Fruit fly (Drosophila melanogaster) whole organism, embryonic: Measurements from ENCODE around the gene CG45544.
A peak's percentile ranks its signal among the peaks of the same experiment; 100 is the strongest.

Experiments
- Atf3 ChIP-seq: fragments of 200-800 bp; sonication (Bioruptor generic); optimal IDR thresholded peaks from 3 replicates; lab custom pipeline; 2016; ENCODE audit warnings: missing biosample characterization, missing genetic modification characterization
- Atf6 ChIP-seq: fragments of 200-800 bp; sonication (Bioruptor generic); IDR thresholded peaks from 2 replicates; pipeline ENCODE4 v1.3.6; 2022; ENCODE audit warnings: missing biosample characterization, missing genetic modification characterization
- BEAF-32 ChIP-seq: fragments of 200-800 bp; sonication (Bioruptor generic); optimal IDR thresholded peaks from 3 replicates; lab custom pipeline; 2017; ENCODE audit warnings: missing biosample characterization, missing genetic modification characterization, mild to moderate bottlenecking, moderate library complexity, missing genetic modification reagents
- CG10959 ChIP-seq: fragments of 200-800 bp; sonication (Bioruptor generic); IDR thresholded peaks from 2 replicates; pipeline ENCODE4 v1.3.6; 2022; ENCODE audit warnings: missing biosample characterization, missing genetic modification characterization
- CG11723 ChIP-seq: fragments of 200-800 bp; sonication (Bioruptor generic); optimal IDR thresholded peaks from 2 replicates; lab custom pipeline; 2017; ENCODE audit warnings: missing biosample characterization, mild to moderate bottlenecking, missing genetic modification characterization
- CG15269 ChIP-seq: fragments of 200-800 bp; sonication (Bioruptor generic); optimal IDR thresholded peaks from 2 replicates; lab custom pipeline; 2018; ENCODE audit warnings: missing biosample characterization, mild to moderate bottlenecking, missing genetic modification characterization, moderate library complexity
- CG1529 ChIP-seq: fragments of 200-800 bp; sonication (Bioruptor generic); optimal IDR thresholded peaks from 3 replicates; lab custom pipeline; 2018; ENCODE audit warnings: missing biosample characterization, missing genetic modification characterization
- CG15696 ChIP-seq: fragments of 200-800 bp; sonication (Bioruptor generic); optimal IDR thresholded peaks from 2 replicates; lab custom pipeline; 2019; ENCODE audit warnings: missing biosample characterization, mild to moderate bottlenecking, missing genetic modification characterization, moderate library complexity
- CG17186 ChIP-seq: fragments of 200-800 bp; sonication (Bioruptor generic); optimal IDR thresholded peaks from 3 replicates; lab custom pipeline; 2017; ENCODE audit warnings: missing biosample characterization, missing genetic modification reagents, missing genetic modification characterization
- CG18262 ChIP-seq: fragments of 200-800 bp; optimal IDR thresholded peaks from 3 replicates; lab custom pipeline; 2019; ENCODE audit warnings: missing biosample characterization, mild to moderate bottlenecking, missing genetic modification characterization, moderate library complexity
- CG18476 ChIP-seq: fragments of 200-800 bp; sonication (Bioruptor generic); optimal IDR thresholded peaks from 2 replicates; lab custom pipeline; 2016; ENCODE audit warnings: missing biosample characterization, mild to moderate bottlenecking, missing genetic modification characterization
- CG31224 ChIP-seq: fragments of 200-800 bp; sonication (Bioruptor generic); IDR thresholded peaks from 2 replicates; pipeline ENCODE4 v1.3.6; 2022; ENCODE audit warnings: missing biosample characterization, missing genetic modification characterization
- CG4404 ChIP-seq: fragments of 200-800 bp; sonication (Bioruptor generic); IDR thresholded peaks from 2 replicates; pipeline ENCODE4 v1.3.6; 2022; ENCODE audit warnings: missing biosample characterization, missing genetic modification characterization
- CG5245 ChIP-seq: fragments of 200-800 bp; sonication (Bioruptor generic); optimal IDR thresholded peaks from 3 replicates; lab custom pipeline; 2016; ENCODE audit warnings: missing biosample characterization, missing genetic modification characterization
- CG6854 ChIP-seq: fragments of 200-800 bp; sonication (Bioruptor generic); optimal IDR thresholded peaks from 3 replicates; lab custom pipeline; 2017; ENCODE audit warnings: missing biosample characterization, mild to moderate bottlenecking, missing genetic modification characterization
- CG8290 ChIP-seq, 3 experiments: fragments of 200-800 bp; sonication (Bioruptor generic); optimal IDR thresholded peaks; 2 replicates each; lab custom pipeline; 2016 to 2019; ENCODE audit warnings: missing biosample characterization in 3 of 3, missing genetic modification characterization in 3 of 3, mild to moderate bottlenecking in 2 of 3, moderate library complexity in 1 of 3
- CG8765 ChIP-seq: fragments of 200-800 bp; sonication (Bioruptor generic); IDR thresholded peaks from 2 replicates; pipeline ENCODE4 v1.3.6; 2022; ENCODE audit warnings: missing biosample characterization, missing genetic modification characterization
- CG9727 ChIP-seq: fragments of 200-800 bp; sonication (Bioruptor generic); optimal IDR thresholded peaks from 3 replicates; lab custom pipeline; 2017; ENCODE audit warnings: missing biosample characterization, mild to moderate bottlenecking, missing genetic modification characterization
- CHES-1-like ChIP-seq: fragments of 200-800 bp; sonication (Bioruptor generic); optimal IDR thresholded peaks from 2 replicates; lab custom pipeline; 2016; ENCODE audit warnings: missing biosample characterization, missing genetic modification characterization
- Chrac-16 ChIP-seq: fragments of 200-800 bp; sonication (Bioruptor generic); optimal IDR thresholded peaks from 3 replicates; lab custom pipeline; 2016; ENCODE audit warnings: missing biosample characterization, missing genetic modification characterization
- CoRest ChIP-seq: fragments of 200-800 bp; sonication (Bioruptor generic); optimal IDR thresholded peaks from 3 replicates; lab custom pipeline; 2018; ENCODE audit warnings: missing biosample characterization, mild to moderate bottlenecking, missing genetic modification characterization, moderate library complexity
- Dp ChIP-seq: fragments of 200-800 bp; sonication (Bioruptor generic); optimal IDR thresholded peaks from 2 replicates; lab custom pipeline; 2018; ENCODE audit warnings: missing biosample characterization, mild to moderate bottlenecking, missing genetic modification characterization, moderate library complexity
- ERR ChIP-seq: fragments of 200-800 bp; sonication (Bioruptor generic); optimal IDR thresholded peaks from 2 replicates; lab custom pipeline; 2016; ENCODE audit warnings: missing biosample characterization, missing genetic modification characterization
- Fer2 ChIP-seq: fragments of 200-800 bp; sonication (Bioruptor generic); optimal IDR thresholded peaks from 2 replicates; lab custom pipeline; 2018; ENCODE audit warnings: missing biosample characterization, mild to moderate bottlenecking, missing genetic modification characterization, moderate library complexity
- Neu2 ChIP-seq: fragments of 200-800 bp; sonication (Bioruptor generic); optimal IDR thresholded peaks from 3 replicates; lab custom pipeline; 2016; ENCODE audit warnings: missing biosample characterization, missing genetic modification characterization, borderline replicate concordance
- Oli ChIP-seq: fragments of 200-800 bp; sonication (Bioruptor generic); optimal IDR thresholded peaks from 2 replicates; lab custom pipeline; 2018; ENCODE audit warnings: missing biosample characterization, mild to moderate bottlenecking, missing genetic modification characterization, moderate library complexity
- Pdp1 ChIP-seq, 2 experiments: fragments of 200-800 bp; sonication (Bioruptor generic); optimal IDR thresholded peaks; 3 replicates each; lab custom pipeline; 2016; ENCODE audit warnings: missing biosample characterization in 2 of 2, missing genetic modification characterization in 2 of 2, mild to moderate bottlenecking in 1 of 2, moderate library complexity in 1 of 2
- Ptx1 ChIP-seq: fragments of 200-800 bp; sonication (Bioruptor generic); IDR thresholded peaks from 2 replicates; pipeline ENCODE4 v1.3.6; 2022; ENCODE audit warnings: missing biosample characterization, missing genetic modification characterization
- Ravus ChIP-seq: fragments of 200-800 bp; sonication (Bioruptor generic); IDR thresholded peaks from 2 replicates; pipeline ENCODE4 v1.3.6; 2022; ENCODE audit warnings: missing biosample characterization, missing genetic modification characterization
- Rx ChIP-seq: fragments of 200-800 bp; sonication (Bioruptor generic); IDR thresholded peaks from 2 replicates; pipeline ENCODE4 v1.3.6; 2022; ENCODE audit warnings: missing biosample characterization, missing genetic modification characterization
- Sox102F ChIP-seq: fragments of 200-800 bp; sonication (Bioruptor generic); optimal IDR thresholded peaks from 2 replicates; lab custom pipeline; 2018; ENCODE audit warnings: missing biosample characterization, mild to moderate bottlenecking, missing genetic modification characterization, moderate library complexity
- al ChIP-seq: fragments of 200-800 bp; sonication (Bioruptor generic); IDR thresholded peaks from 2 replicates; pipeline ENCODE4 v1.3.6; 2022; ENCODE audit warnings: missing biosample characterization, missing genetic modification characterization
- bowl ChIP-seq: fragments of 200-800 bp; sonication (Bioruptor generic); IDR thresholded peaks from 2 replicates; pipeline ENCODE4 v1.3.6; 2022; ENCODE audit warnings: missing biosample characterization, missing genetic modification characterization
- bsh ChIP-seq, 2 experiments: fragments of 200-800 bp; sonication (Bioruptor generic); optimal IDR thresholded peaks; 2 replicates each; lab custom pipeline; 2017 to 2018; ENCODE audit warnings: mild to moderate bottlenecking in 2 of 2, missing biosample characterization in 2 of 2, missing genetic modification characterization in 2 of 2, moderate library complexity in 1 of 2
- cad ChIP-seq: fragments of >200 bp; optimal IDR thresholded peaks from 2 replicates; lab custom pipeline; 2017; ENCODE audit warnings: missing biosample characterization, missing genetic modification characterization
- cas ChIP-seq: fragments of 200-800 bp; sonication (Bioruptor generic); IDR thresholded peaks from 2 replicates; pipeline ENCODE4 v1.3.6; 2022; ENCODE audit warnings: missing biosample characterization, missing genetic modification characterization
- disco-r ChIP-seq: fragments of 200-800 bp; sonication (Bioruptor generic); optimal IDR thresholded peaks from 2 replicates; lab custom pipeline; 2016; ENCODE audit warnings: missing biosample characterization, missing genetic modification characterization
- eyg ChIP-seq: fragments of 200-800 bp; sonication (Bioruptor generic); optimal IDR thresholded peaks from 3 replicates; lab custom pipeline; 2016; ENCODE audit warnings: missing biosample characterization, missing genetic modification characterization
- gt ChIP-seq: fragments of 200-800 bp; sonication (Bioruptor generic); IDR thresholded peaks from 2 replicates; pipeline ENCODE4 v1.3.6; 2022; ENCODE audit warnings: missing biosample characterization, missing genetic modification characterization
- jigr1 ChIP-seq: fragments of 200-800 bp; sonication (Bioruptor generic); IDR thresholded peaks from 3 replicates; pipeline ENCODE4 v1.3.6; 2022; ENCODE audit warnings: missing biosample characterization, missing genetic modification characterization
- lmd ChIP-seq: fragments of 200-800 bp; sonication (Bioruptor generic); IDR thresholded peaks from 2 replicates; pipeline ENCODE4 v1.3.6; 2022; ENCODE audit warnings: missing biosample characterization, missing genetic modification characterization
- luna ChIP-seq: fragments of 200-800 bp; sonication (Bioruptor generic); optimal IDR thresholded peaks from 2 replicates; lab custom pipeline; 2016; ENCODE audit warnings: missing biosample characterization, missing genetic modification characterization
- mam ChIP-seq: fragments of 200-800 bp; sonication (Bioruptor generic); optimal IDR thresholded peaks from 3 replicates; lab custom pipeline; 2016; ENCODE audit warnings: missing biosample characterization, missing genetic modification characterization
- nerfin-2 ChIP-seq: fragments of 200-800 bp; sonication (Bioruptor generic); IDR thresholded peaks from 2 replicates; pipeline ENCODE4 v1.3.6; 2022; ENCODE audit warnings: missing biosample characterization, missing genetic modification characterization; ENCODE audit not compliant: partially characterized antibody
- nmo ChIP-seq: fragments of 200-800 bp; sonication (Bioruptor generic); optimal IDR thresholded peaks from 2 replicates; lab custom pipeline; 2018; ENCODE audit warnings: missing biosample characterization, mild to moderate bottlenecking, missing genetic modification characterization, moderate library complexity
- phol ChIP-seq: fragments of 200-800 bp; sonication (Bioruptor generic); optimal IDR thresholded peaks from 3 replicates; lab custom pipeline; 2018; ENCODE audit warnings: missing biosample characterization, mild to moderate bottlenecking, missing genetic modification characterization, moderate library complexity
- prd ChIP-seq, 3 experiments: fragments of >200 bp in 2 of 3; fragments of 200-800 bp in 1 of 3; sonication (Bioruptor generic) in 1 of 3; optimal IDR thresholded peaks in 2 of 3; IDR thresholded peaks in 1 of 3; 2 replicates in 2 of 3; 3 replicates in 1 of 3; pipeline versions ENCODE4 v1.3.6 to Lab custom; 2017 to 2022; ENCODE audit warnings: missing biosample characterization in 1 of 3, missing genetic modification characterization in 1 of 3
- ro ChIP-seq: fragments of 200-800 bp; sonication (Bioruptor generic); IDR thresholded peaks from 2 replicates; pipeline ENCODE4 v1.3.6; 2022; ENCODE audit warnings: missing biosample characterization, missing genetic modification characterization
- sens-2 ChIP-seq: fragments of 200-800 bp; sonication (Bioruptor generic); IDR thresholded peaks from 2 replicates; pipeline ENCODE4 v1.3.6; 2022; ENCODE audit warnings: missing biosample characterization, missing genetic modification characterization
- tx ChIP-seq: fragments of 200-800 bp; sonication (Bioruptor generic); optimal IDR thresholded peaks from 2 replicates; lab custom pipeline; 2016; ENCODE audit warnings: missing biosample characterization, missing genetic modification characterization
- yki ChIP-seq: fragments of >200 bp; optimal IDR thresholded peaks from 3 replicates; lab custom pipeline; 2018

The CG45544 gene

dm6 chr3R:29277009-29277408, 20.7 kb downstream of the CG45544 start (continued):
- TF ChIP-seq Ptx1 (GFP tag; lab: Robert Waterston, UW) (0 out of 2 replicates have a peak, but pooled peaks have one; percentile 7), Atf3 (GFP tag; lab: Kevin White, UChicago) (peak; percentile 41), lmd (GFP tag; lab: Robert Waterston, UW) (peak; percentile 38; the same call in 1 of the 2 replicates), phol (peak; percentile 37), Neu2 (GFP tag; lab: Kevin White, UChicago) (no peak), CG5245 (GFP tag; lab: Kevin White, UChicago) (no peak), Fer2 (tag; lab: Kevin White, UChicago) (no peak), CG8290 (GFP tag; optimal IDR thresholded peaks at IDR 0.05; lab: Kevin White, UChicago) (no peak), CG8290 (tag; optimal IDR thresholded peaks at IDR 0.05; lab: Kevin White, UChicago) (no peak), Dp (GFP tag; lab: Kevin White, UChicago) (no peak), Chrac-16 (GFP tag; lab: Kevin White, UChicago) (peak; percentile 54), Sox102F (GFP tag; lab: Kevin White, UChicago) (peak; percentile 15), sens-2 (GFP tag; lab: Robert Waterston, UW) (no peak), CG9727 (peak; percentile 40), CG6854 (GFP tag; lab: Kevin White, UChicago) (no peak), cas (GFP tag; lab: Robert Waterston, UW) (no peak), CG18476 (no peak), CG31224 (GFP tag; lab: Robert Waterston, UW) (no peak), ERR (GFP tag; lab: Kevin White, UChicago) (no peak), bsh (GFP tag; optimal IDR thresholded peaks at IDR 0.05; lab: Kevin White, UChicago) (peak; percentile 67 to 69), CG1529 (GFP tag; lab: Kevin White, UChicago) (no peak), bowl (no peak), CHES-1-like (no peak), tx (GFP tag; lab: Kevin White, UChicago) (no peak), CG18262 (tag; lab: Kevin White, UChicago) (peak; percentile 51), Pdp1 (GFP tag; optimal IDR thresholded peaks at IDR 0.05; lab: Kevin White, UChicago) (peak in 1 of 2 experiments; percentile 13), CG15269 (tag; lab: Kevin White, UChicago) (no peak), al (GFP tag; lab: Robert Waterston, UW) (no peak), Ravus (GFP tag; lab: Robert Waterston, UW) (no peak), mam (GFP tag; lab: Kevin White, UChicago) (no peak), disco-r (no peak), CG10959 (GFP tag; lab: Robert Waterston, UW) (0 out of 2 replicates have a peak, but pooled peaks have one; percentile 45), Oli (tag; lab: Kevin White, UChicago) (peak; percentile 27), CoRest (tag; lab: Kevin White, UChicago) (peak; percentile 14), nmo (GFP tag; lab: Kevin White, UChicago) (peak; percentile 30), CG4404 (GFP tag; lab: Robert Waterston, UW) (peak; percentile 47; the same call in 1 of the 2 replicates), CG15696 (tag; lab: Kevin White, UChicago) (peak; percentile 21), CG11723 (GFP tag; lab: Kevin White, UChicago) (no peak), Atf6 (no peak), cad (GFP tag; lab: Kevin White, UChicago) (no peak), BEAF-32 (GFP tag; lab: Kevin White, UChicago) (no peak), CG17186 (GFP tag; lab: Kevin White, UChicago) (no peak), luna (no peak), yki (lab: Kevin White, UChicago) (no peak), CG8765 (GFP tag; lab: Robert Waterston, UW) (peak; percentile 11; the same call in 1 of the 2 replicates), gt (GFP tag; lab: Robert Waterston, UW) (no peak), Rx (no peak), eyg (no peak), jigr1 (GFP tag; lab: Robert Waterston, UW) (no peak), prd (optimal IDR thresholded peaks at IDR 0.05; lab: Kevin White, UChicago) (no peak), prd (GFP tag; IDR thresholded peaks at IDR 0.05; lab: Robert Waterston, UW) (peak; percentile 73), ro (GFP tag; lab: Robert Waterston, UW) (no peak), nerfin-2 (no peak)
